Fruit fly (Drosophila melanogaster): ENCODE results near the gene CG43059.

Gene CG43059

DNA sequence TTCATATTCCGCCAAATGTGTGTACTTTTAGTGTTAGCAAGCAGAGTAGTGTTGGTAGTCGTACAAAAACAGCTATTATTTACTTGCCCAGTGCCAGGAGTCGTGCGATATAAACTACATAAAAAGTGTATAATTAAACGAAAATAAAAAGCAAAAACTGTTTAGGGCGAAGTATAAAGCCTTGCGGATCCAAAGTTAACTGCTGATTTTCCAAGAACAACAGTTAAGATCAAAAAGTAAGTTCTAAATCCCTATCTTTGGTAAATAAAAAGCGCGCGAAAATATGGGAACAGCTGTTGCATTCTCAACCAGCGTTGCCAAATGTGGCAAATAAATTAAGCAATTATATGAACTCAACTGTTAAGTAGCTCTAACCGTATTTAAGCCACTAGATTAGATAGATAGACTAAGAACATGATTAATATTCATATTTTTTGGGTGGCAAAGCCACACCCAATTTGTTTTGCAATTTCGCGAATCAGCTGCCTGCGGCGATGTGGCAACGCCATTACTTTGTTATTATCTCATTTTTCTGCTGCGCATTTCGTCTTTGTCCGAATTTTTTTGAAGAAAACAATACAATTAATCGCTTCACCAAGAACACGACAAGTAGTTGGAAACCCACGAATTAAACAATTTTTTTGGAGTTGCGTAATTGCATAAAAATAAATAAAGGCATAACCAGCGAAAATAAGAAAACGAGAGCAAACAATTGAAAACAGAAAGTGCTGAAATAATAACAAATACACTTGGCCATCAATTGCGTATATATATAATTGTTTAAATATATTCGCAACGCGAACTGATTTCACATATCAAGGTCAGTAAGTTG is 21.7 kb upstream of the CG43059 start, which contains the start of the genes Prim1 and CG7083 (continued):
- TF ChIP-seq Blimp-1 (GFP tag; optimal IDR thresholded peaks at IDR 0.05) (peak; percentile 1), Eip75B (GFP tag; optimal IDR thresholded peaks at IDR 0.05) (peak; percentile 74), ss (GFP tag; optimal IDR thresholded peaks at IDR 0.05) (peak in 1 of 2 experiments; percentile 47), CG1621 (tag; optimal IDR thresholded peaks at IDR 0.05) (peak; percentile 7), net (GFP tag; optimal IDR thresholded peaks at IDR 0.05) (peak; percentile 57), CG15336 (GFP tag; IDR thresholded peaks at IDR 0.05) (peak; percentile 39; the same call in 1 of the 2 replicates), svp (GFP tag) (peak; percentile 85), CG11294 (GFP tag; IDR thresholded peaks at IDR 0.05) (no peak), Sox14 (GFP tag; optimal IDR thresholded peaks at IDR 0.05) (peak; percentile 95), Eip93F (GFP tag; optimal IDR thresholded peaks at IDR 0.05) (peak; percentile 18), cyc (GFP tag; optimal IDR thresholded peaks at IDR 0.05) (peak; percentile 61), dsx (GFP tag; optimal IDR thresholded peaks at IDR 0.05; ENCODE audit: poor library complexity, severe bottlenecking) (no peak), salr (GFP tag; optimal IDR thresholded peaks at IDR 0.05) (no peak), CG3032 (tag; optimal IDR thresholded peaks at IDR 0.05) (peak; percentile 57), CG31627 (GFP tag; optimal IDR thresholded peaks at IDR 0.05) (peak; percentile 74), CG6854 (GFP tag; optimal IDR thresholded peaks at IDR 0.05) (peak; percentile 5), Sox102F (GFP tag; optimal IDR thresholded peaks at IDR 0.05) (peak; percentile 69), CG6276 (GFP tag; optimal IDR thresholded peaks at IDR 0.05) (no peak), Met (GFP tag; optimal IDR thresholded peaks at IDR 0.05) (no peak), vri (GFP tag; optimal IDR thresholded peaks at IDR 0.05) (peak; percentile 93), CG16779 (tag; optimal IDR thresholded peaks at IDR 0.05) (no peak), Eip78C (GFP tag) (peak; percentile 85), fd59A (GFP tag; optimal IDR thresholded peaks at IDR 0.05) (no peak), Gug (GFP tag; IDR thresholded peaks at IDR 0.05) (peak; percentile 28; the same call in 1 of the 2 replicates), pdm3 (GFP tag; optimal IDR thresholded peaks at IDR 0.05) (peak; percentile 63), CG8632 (GFP tag; optimal IDR thresholded peaks at IDR 0.05) (peak; percentile 9), Smox (GFP tag; optimal IDR thresholded peaks at IDR 0.05) (peak; percentile 49), CG7368 (GFP tag; optimal IDR thresholded peaks at IDR 0.05) (peak; percentile 62), CG3919 (GFP tag; optimal IDR thresholded peaks at IDR 0.05) (peak; percentile 63), spab (GFP tag; optimal IDR thresholded peaks at IDR 0.05) (no peak), Ets96B (tag; optimal IDR thresholded peaks at IDR 0.05) (peak; percentile 41), dac (GFP tag; optimal IDR thresholded peaks at IDR 0.05) (no peak)

DNA sequence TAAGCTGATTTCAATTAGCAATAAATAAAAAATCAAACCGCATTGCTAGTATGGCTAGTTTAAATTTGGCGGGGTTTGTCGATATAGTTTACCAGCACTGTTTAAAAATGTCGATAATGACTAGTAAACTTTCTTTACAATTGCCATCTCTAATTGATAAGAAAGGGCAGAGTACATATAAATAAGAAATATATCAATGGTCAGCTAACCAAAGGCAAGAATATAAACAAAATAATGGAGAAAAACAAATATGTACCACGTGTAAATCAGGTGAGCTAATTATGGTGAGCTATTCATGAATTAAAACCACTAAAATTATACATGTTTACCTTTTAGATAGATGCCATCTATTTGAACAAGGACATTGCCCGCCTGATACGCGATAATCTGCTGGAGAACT is 20.2 kb upstream of the CG43059 start, which contains the start of gene Pex2:
Gene Pex2 (plus strand): TSS at position 131 of the 400 bp plus-strand sequence.
- TF ChIP-seq Eip78C (GFP tag) (peak; percentile 79), Sox102F (GFP tag; optimal IDR thresholded peaks at IDR 0.05) (no peak), CG8632 (GFP tag; optimal IDR thresholded peaks at IDR 0.05) (no peak), OdsH (GFP tag; optimal IDR thresholded peaks at IDR 0.05) (no peak), CG8119 (GFP tag; IDR thresholded peaks at IDR 0.05) (no peak), CG34406 (GFP tag; optimal IDR thresholded peaks at IDR 0.05) (no peak), topi (GFP tag; optimal IDR thresholded peaks at IDR 0.05) (no peak), Hr4 (GFP tag; optimal IDR thresholded peaks at IDR 0.05) (no peak), eg (GFP tag; IDR thresholded peaks at IDR 0.05) (no peak), Sox15 (GFP tag; optimal IDR thresholded peaks at IDR 0.05) (no peak), dsx (GFP tag; optimal IDR thresholded peaks at IDR 0.05; ENCODE audit: poor library complexity, severe bottlenecking) (no peak), fd85E (GFP tag; optimal IDR thresholded peaks at IDR 0.05) (no peak), CG1621 (tag; optimal IDR thresholded peaks at IDR 0.05) (no peak), acj6 (GFP tag; optimal IDR thresholded peaks at IDR 0.05) (no peak), CG8319 (GFP tag; optimal IDR thresholded peaks at IDR 0.05) (no peak), cyc (GFP tag; optimal IDR thresholded peaks at IDR 0.05) (no peak), spab (GFP tag; optimal IDR thresholded peaks at IDR 0.05) (no peak), CG32006 (GFP tag; optimal IDR thresholded peaks at IDR 0.05) (no peak), CG3032 (tag; optimal IDR thresholded peaks at IDR 0.05) (no peak), CG6854 (GFP tag; optimal IDR thresholded peaks at IDR 0.05) (no peak), CG11902 (GFP tag; optimal IDR thresholded peaks at IDR 0.05) (no peak), CG6163 (GFP tag; IDR thresholded peaks at IDR 0.05) (no peak), CG31627 (GFP tag; optimal IDR thresholded peaks at IDR 0.05) (no peak), Smox (GFP tag; optimal IDR thresholded peaks at IDR 0.05) (no peak), fd59A (GFP tag; optimal IDR thresholded peaks at IDR 0.05) (no peak), CG6792 (GFP tag; optimal IDR thresholded peaks at IDR 0.05) (no peak), fkh (GFP tag; optimal IDR thresholded peaks at IDR 0.05) (peak; percentile 75), CG3919 (GFP tag; optimal IDR thresholded peaks at IDR 0.05) (peak; percentile 23), CG10669 (GFP tag; optimal IDR thresholded peaks at IDR 0.05) (no peak), Eip75B (GFP tag; optimal IDR thresholded peaks at IDR 0.05) (no peak)

Data from whole organism, prepupa.